Worm (Caenorhabditis elegans) whole organism, midembryonic: ENCODE data around the gene F36A4.2.

Experiments
- T22C8.4 ChIP-seq: fragments of 200-800 bp; sonication (Bioruptor generic); IDR thresholded peaks from 2 replicates; pipeline ENCODE4 v1.3.6; 2022; ENCODE audit warnings: missing genetic modification characterization, missing compliant biosample characterization
- flt-1 ChIP-seq: fragments of 200-800 bp; sonication (Bioruptor generic); IDR thresholded peaks from 2 replicates; pipeline ENCODE4 v1.3.6; 2022; ENCODE audit warnings: missing genetic modification characterization, missing compliant biosample characterization
- med-1 ChIP-seq: sonication (generic microtip); optimal IDR thresholded peaks from 2 replicates; lab custom pipeline; 2017; ENCODE audit warnings: missing genetic modification characterization, mild to moderate bottlenecking, missing compliant biosample characterization, antibody characterized with exemption, missing genetic modification reagents; ENCODE audit not compliant: insufficient read depth
- ztf-23 ChIP-seq: fragments of 200-800 bp; sonication (Bioruptor generic); IDR thresholded peaks from 2 replicates; pipeline ENCODE4 v1.3.6; 2022; ENCODE audit warnings: missing genetic modification reagents, missing genetic modification characterization, missing compliant biosample characterization

- TF ChIP-seq T22C8.4 (GFP tag; lab: Robert Waterston, UW) (no peak), med-1 (GFP tag; lab: Kevin White, UChicago) (no peak), ztf-23 (GFP tag; lab: Robert Waterston, UW) (no peak), flt-1 (GFP tag; lab: Robert Waterston, UW) (no peak)
Measured at ce11 chrIV:4264649-4265048, 6.4 kb upstream of the F36A4.2 start.
